Worm (Caenorhabditis elegans) whole organism, L2 larva: Measurements from ENCODE around the gene cest-24.

Experiments used
- R02D3.7 ChIP-seq: fragments of 150-350 bp; optimal IDR thresholded peaks from 2 replicates; lab custom pipeline; 2014; ENCODE audit warnings: missing biosample characterization, missing genetic modification characterization
- ama-1 ChIP-seq: fragments of 150-350 bp; optimal IDR thresholded peaks from 2 replicates; lab custom pipeline; 2018; ENCODE audit warnings: inconsistent platforms
- dmd-4 ChIP-seq: sonication (generic microtip); optimal IDR thresholded peaks from 2 replicates; lab custom pipeline; 2017; ENCODE audit warnings: missing biosample characterization, missing genetic modification characterization
- lin-13 ChIP-seq: fragments of 150-350 bp; optimal IDR thresholded peaks from 2 replicates; lab custom pipeline; 2014; ENCODE audit warnings: missing biosample characterization, missing genetic modification reagents, missing genetic modification characterization
- nhr-12 ChIP-seq: fragments of 150-350 bp; optimal IDR thresholded peaks from 2 replicates; lab custom pipeline; 2014; ENCODE audit warnings: missing biosample characterization, missing genetic modification characterization
- nhr-77 ChIP-seq: fragments of 150-350 bp; optimal IDR thresholded peaks from 2 replicates; lab custom pipeline; 2014; ENCODE audit warnings: missing biosample characterization, missing genetic modification characterization
- skn-1 ChIP-seq: sonication (generic microtip); optimal IDR thresholded peaks from 2 replicates; lab custom pipeline; 2017; ENCODE audit warnings: missing biosample characterization, missing genetic modification characterization
- unc-55 ChIP-seq: fragments of 150-350 bp; sonication (generic microtip); optimal IDR thresholded peaks from 3 replicates; lab custom pipeline; 2014; ENCODE audit warnings: missing biosample characterization, missing genetic modification reagents, missing genetic modification characterization

DNA sequence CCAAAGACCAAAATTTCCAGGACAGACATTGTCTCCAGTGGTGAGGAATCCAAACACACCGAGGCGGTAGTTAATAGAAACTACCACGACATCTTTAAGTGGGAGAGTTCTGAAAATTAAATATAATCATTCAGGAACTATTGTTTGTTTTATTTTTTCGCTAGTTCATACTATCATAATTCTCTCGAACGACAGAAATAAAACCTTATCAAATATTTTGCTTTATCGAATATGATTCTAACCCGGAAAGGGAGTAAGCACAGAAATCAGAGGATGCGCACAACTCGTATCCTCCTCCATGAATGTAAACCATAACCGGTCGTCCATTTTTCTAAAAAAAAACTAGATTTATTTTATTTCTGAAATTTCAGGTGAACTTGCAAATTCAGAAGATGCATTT is 48.1 kb downstream of the cest-24 start:
- TF ChIP-seq nhr-77, result no peak
- TF ChIP-seq R02D3.7 (tag; lab: Kevin White, UChicago), result no peak
- TF ChIP-seq nhr-12 (tag; lab: Kevin White, UChicago), result no peak
- TF ChIP-seq ama-1 (lab: Kevin White, UChicago), result no peak
- TF ChIP-seq lin-13 (GFP tag; lab: Kevin White, UChicago), result no peak
- TF ChIP-seq unc-55 (GFP tag; lab: Kevin White, UChicago), result no peak
- TF ChIP-seq skn-1, result no peak
- TF ChIP-seq dmd-4 (tag; lab: Kevin White, UChicago), result no peak
